Worm (Caenorhabditis elegans) whole organism, midembryonic: ENCODE measurements around the gene mfsd-13.2.
A peak's percentile ranks its signal among the peaks of the same experiment; 100 is the strongest.

Experiments
- T22C8.4 ChIP-seq: fragments of 200-800 bp; sonication (Bioruptor generic); IDR thresholded peaks from 2 replicates; pipeline ENCODE4 v1.3.6; 2022; ENCODE audit warnings: missing genetic modification characterization, missing compliant biosample characterization
- cog-1 ChIP-seq: sonication (generic microtip); optimal IDR thresholded peaks from 2 replicates; lab custom pipeline; 2016; ENCODE audit warnings: missing genetic modification characterization, missing compliant biosample characterization
- flt-1 ChIP-seq: fragments of 200-800 bp; sonication (Bioruptor generic); IDR thresholded peaks from 2 replicates; pipeline ENCODE4 v1.3.6; 2022; ENCODE audit warnings: missing genetic modification characterization, missing compliant biosample characterization
- klf-2 ChIP-seq: fragments of 200-800 bp; sonication (Bioruptor generic); conservative IDR thresholded peaks from 2 replicates; pipeline ENCODE4 v1.3.6; 2022; ENCODE audit warnings: missing genetic modification reagents, missing genetic modification characterization, missing compliant biosample characterization
- ref-1 ChIP-seq: fragments of 200-800 bp; sonication (Bioruptor generic); conservative IDR thresholded peaks from 2 replicates; pipeline ENCODE4 v1.3.6; 2022; ENCODE audit warnings: missing genetic modification reagents, missing genetic modification characterization, missing compliant biosample characterization
- tab-1 ChIP-seq: fragments of 200-800 bp; sonication (Bioruptor generic); IDR thresholded peaks from 2 replicates; pipeline ENCODE4 v1.3.6; 2022; ENCODE audit warnings: missing genetic modification characterization, missing compliant biosample characterization
- ztf-23 ChIP-seq: fragments of 200-800 bp; sonication (Bioruptor generic); IDR thresholded peaks from 2 replicates; pipeline ENCODE4 v1.3.6; 2022; ENCODE audit warnings: missing genetic modification reagents, missing genetic modification characterization, missing compliant biosample characterization
- ztf-29 ChIP-seq: fragments of 200-800 bp; sonication (Bioruptor generic); IDR thresholded peaks from 2 replicates; pipeline ENCODE4 v1.3.6; 2022; ENCODE audit warnings: missing genetic modification reagents, missing genetic modification characterization, missing compliant biosample characterization

DNA sequence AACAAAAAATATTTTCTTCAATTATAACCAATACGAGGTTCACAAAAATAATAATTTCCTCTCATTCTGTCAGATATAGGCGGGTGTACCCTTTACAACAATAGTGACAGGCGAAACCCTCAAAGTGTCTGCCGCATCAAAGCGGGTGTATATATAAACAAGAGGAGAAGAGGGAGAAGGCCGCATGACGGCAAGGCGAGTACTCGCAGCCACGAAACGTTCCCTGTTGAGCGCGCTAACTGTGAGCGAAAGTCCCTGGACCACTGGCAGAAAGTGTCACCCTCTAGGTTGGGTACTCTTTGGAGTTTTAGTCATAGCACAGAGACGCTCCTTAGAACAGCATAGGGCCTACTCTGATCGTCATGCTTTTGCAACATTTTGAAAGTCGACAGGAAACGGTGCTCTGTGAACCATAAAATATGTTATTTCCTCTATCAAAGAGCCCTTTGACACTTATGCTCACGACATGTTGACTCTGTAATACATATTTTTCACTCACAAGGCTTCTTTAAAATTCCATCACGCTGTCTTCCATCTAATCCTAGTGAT lies 34.5 kb upstream of the mfsd-13.2 start, which contains the start of gene pcrg-1:
- peak; percentile 74 for TF ChIP-seq cog-1 (tag; lab: Kevin White, UChicago)
- TF ChIP-seq flt-1 (GFP tag; lab: Robert Waterston, UW) = peak; percentile 95
- TF ChIP-seq ref-1 (GFP tag; lab: Robert Waterston, UW) = peak; percentile 82
- TF ChIP-seq ztf-29 (GFP tag; lab: Robert Waterston, UW) = peak; percentile 85
- TF ChIP-seq T22C8.4 = peak; percentile 92
- TF ChIP-seq klf-2 = peak; percentile 86
- TF ChIP-seq ztf-23 = peak; percentile 94
- TF ChIP-seq tab-1 (GFP tag; lab: Robert Waterston, UW) = peak; percentile 96
